Fruit fly (Drosophila melanogaster) S2 (cell line): ENCODE data around the gene Hrd3.

Experiments used
- CG8478 ChIP-seq: fragments of >200 bp; optimal IDR thresholded peaks from 2 replicates; lab custom pipeline; 2018
- CTCF ChIP-seq, 2 experiments: fragments of >200 bp; optimal IDR thresholded peaks; 2 replicates each; lab custom pipeline; 2018

DNA sequence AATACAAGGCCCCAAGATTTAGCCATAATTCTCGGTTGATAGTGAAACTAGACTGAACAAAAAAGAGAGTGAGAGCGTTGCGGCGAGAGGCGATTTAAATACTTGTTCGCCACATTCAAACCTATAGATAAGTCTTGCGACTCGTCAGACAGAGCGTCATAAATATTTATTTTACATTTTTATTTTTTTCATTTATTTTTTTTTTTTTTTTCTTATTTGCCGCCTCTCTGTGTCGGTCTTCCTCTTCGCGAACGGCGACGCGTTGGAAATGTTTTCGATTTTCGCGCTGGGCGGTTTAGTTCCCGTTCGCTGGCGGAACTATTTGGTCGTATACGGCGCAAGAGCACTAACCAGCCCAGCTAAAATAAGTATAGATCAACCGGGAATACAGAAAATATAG is 30.3 kb downstream of the Hrd3 start:
- TF ChIP-seq CG8478 (lab: Kevin White, UChicago) (no peak), CTCF (optimal IDR thresholded peaks at IDR 0.05; lab: Kevin White, UChicago) (no peak)
